Fruit fly (Drosophila melanogaster): ENCODE data around the gene ND-24.

DNA sequence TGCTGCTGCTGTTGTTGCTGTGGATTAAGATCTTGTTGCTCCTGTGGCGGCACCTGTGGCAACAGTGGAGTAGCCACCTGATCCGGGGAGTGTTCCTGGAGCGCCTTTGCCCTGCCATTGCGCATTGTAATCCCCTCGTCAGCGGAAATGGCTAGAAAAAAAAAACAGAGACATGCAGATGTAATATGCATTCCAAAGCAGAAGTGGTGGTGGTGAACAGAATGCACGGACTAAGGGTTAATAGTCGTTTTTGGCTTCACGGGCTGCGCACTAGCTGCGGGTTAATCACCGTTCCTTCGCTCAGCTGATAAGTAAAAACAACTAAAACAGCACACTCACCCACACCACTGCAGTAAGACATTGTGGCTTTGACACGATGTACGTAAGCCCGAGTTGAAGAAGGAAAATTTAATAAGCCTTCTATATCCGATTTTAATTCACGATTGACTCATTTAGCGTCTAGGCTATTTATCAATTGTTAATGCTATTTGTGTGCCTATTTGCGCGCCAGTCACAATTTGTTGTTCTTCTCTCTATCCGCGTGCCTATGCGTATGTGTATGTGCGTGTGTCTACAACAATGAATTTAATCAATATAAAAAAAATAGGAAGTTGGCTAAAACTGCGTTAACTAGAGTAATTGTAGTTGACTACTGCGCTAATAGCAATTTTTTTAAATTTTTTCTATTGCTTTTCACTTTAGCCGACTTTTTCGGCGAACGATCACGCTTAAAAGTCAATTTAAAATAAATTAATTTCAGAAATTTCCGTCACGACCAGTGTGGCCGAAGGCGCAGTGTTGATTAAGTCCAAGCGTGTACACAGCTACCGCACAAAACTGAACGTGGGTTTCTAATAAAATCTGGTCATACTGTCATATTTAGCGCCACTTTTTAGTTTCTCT is 4.5 kb upstream of the ND-24 start, which contains the start of gene stas:
- TF ChIP-seq usp (GFP tag; optimal IDR thresholded peaks at IDR 0.05) (no peak), CG8478 (optimal IDR thresholded peaks at IDR 0.05) (no peak)
